Worm (Caenorhabditis elegans): Measurements from ENCODE around the gene Y4C6B.2.

ce11 chrIV:5374321-5374720 is 34.9 kb downstream of the Y4C6B.2 start:
- no peak for TF ChIP-seq ztf-23 (GFP tag; IDR thresholded peaks at IDR 0.05)
- TF ChIP-seq flt-1 (GFP tag; IDR thresholded peaks at IDR 0.05), result no peak
- TF ChIP-seq ref-1 (GFP tag; conservative IDR thresholded peaks at IDR 0.05), result no peak
- no peak for TF ChIP-seq tab-1 (GFP tag; IDR thresholded peaks at IDR 0.05)
- no peak for TF ChIP-seq cog-1 (tag; optimal IDR thresholded peaks at IDR 0.05)

Measured in whole organism, midembryonic.